Worm (Caenorhabditis elegans): Measurements from ENCODE around the gene npr-10.

Gene npr-10

ce11 chrX:13046324-13046723 is 13.8 kb upstream of the npr-10 start (continued):
- peak; percentile 94 for TF ChIP-seq ceh-19 (GFP tag; optimal IDR thresholded peaks at IDR 0.05)
- peak; percentile 52 for TF ChIP-seq pros-1 (tag; optimal IDR thresholded peaks at IDR 0.05)
- TF ChIP-seq F13H6.1 (tag; optimal IDR thresholded peaks at IDR 0.05), result peak; percentile 88
- peak; percentile 62 for TF ChIP-seq hlh-8 (tag; optimal IDR thresholded peaks at IDR 0.05)
- TF ChIP-seq pqm-1 (tag; optimal IDR thresholded peaks at IDR 0.05), result peak; percentile 75
- peak; percentile 96 for TF ChIP-seq hlh-6 (tag; optimal IDR thresholded peaks at IDR 0.05)
- TF ChIP-seq hlh-15 (tag; optimal IDR thresholded peaks at IDR 0.05), result peak; percentile 42
- TF ChIP-seq pha-2 (tag; optimal IDR thresholded peaks at IDR 0.05), result peak; percentile 87
- TF ChIP-seq pag-3 (tag; optimal IDR thresholded peaks at IDR 0.05; ENCODE audit: borderline replicate concordance), result peak; percentile 67
- peak; percentile 84 for TF ChIP-seq nhr-232 (tag; optimal IDR thresholded peaks at IDR 0.05)
- peak; percentile 28 for TF ChIP-seq fkh-10 (GFP tag; optimal IDR thresholded peaks at IDR 0.05)
- TF ChIP-seq gmeb-2 (tag; optimal IDR thresholded peaks at IDR 0.05), result peak; percentile 94
- TF ChIP-seq nfya-1 (tag; optimal IDR thresholded peaks at IDR 0.05), result peak; percentile 77
- peak; percentile 94 for TF ChIP-seq sox-4 (tag; optimal IDR thresholded peaks at IDR 0.05)
- TF ChIP-seq C08G9.2 (tag; optimal IDR thresholded peaks at IDR 0.05), result peak; percentile 72
- TF ChIP-seq ceh-18 (tag; optimal IDR thresholded peaks at IDR 0.05), result peak; percentile 89
- TF ChIP-seq tbx-7 (tag; optimal IDR thresholded peaks at IDR 0.05), result peak; percentile 36
- peak; percentile 88 for TF ChIP-seq tbx-2 (tag; optimal IDR thresholded peaks at IDR 0.05)
- TF ChIP-seq odd-2 (tag; optimal IDR thresholded peaks at IDR 0.05), result peak; percentile 46
- peak; percentile 74 for TF ChIP-seq ets-4 (tag; optimal IDR thresholded peaks at IDR 0.05)
- TF ChIP-seq npax-4 (tag; optimal IDR thresholded peaks at IDR 0.05), result peak; percentile 71
- peak; percentile 76 for TF ChIP-seq K09A11.1 (tag; optimal IDR thresholded peaks at IDR 0.05; ENCODE audit: insufficient read depth)
- peak; percentile 60 for TF ChIP-seq ceh-9 (tag; optimal IDR thresholded peaks at IDR 0.05)
- TF ChIP-seq lin-11 (tag; optimal IDR thresholded peaks at IDR 0.05), result peak; percentile 82

DNA sequence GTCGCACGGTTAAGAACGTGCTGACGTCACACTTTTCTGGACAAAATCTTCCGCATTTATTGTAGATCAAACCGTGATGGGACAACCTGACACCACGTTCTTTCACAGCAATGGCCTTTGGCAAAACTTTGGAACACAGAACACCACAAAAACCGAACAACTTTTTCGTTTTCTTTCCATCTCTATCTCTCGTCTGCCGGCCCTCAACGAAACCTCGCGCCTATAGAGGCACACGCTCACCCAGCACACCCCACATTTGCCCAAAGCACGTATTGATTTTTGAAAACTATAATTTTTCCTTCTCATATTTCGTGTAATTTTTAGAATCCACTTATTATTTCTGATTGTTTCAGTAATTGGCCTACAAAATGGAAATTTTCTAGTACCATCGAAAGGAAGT is 9.3 kb upstream of the npr-10 start:
- TF ChIP-seq ceh-6 (GFP tag; optimal IDR thresholded peaks at IDR 0.05) (no peak), Y22D7AL.16 (tag; optimal IDR thresholded peaks at IDR 0.05) (no peak), ets-4 (tag; optimal IDR thresholded peaks at IDR 0.05) (no peak), tbx-7 (tag; optimal IDR thresholded peaks at IDR 0.05) (no peak), unc-55 (GFP tag; optimal IDR thresholded peaks at IDR 0.05) (no peak), ceh-22 (tag; optimal IDR thresholded peaks at IDR 0.05) (no peak), sdc-2 (tag; optimal IDR thresholded peaks at IDR 0.05) (no peak), pqm-1 (tag; optimal IDR thresholded peaks at IDR 0.05) (no peak), elt-2 (tag; optimal IDR thresholded peaks at IDR 0.05) (no peak), dve-1 (tag; optimal IDR thresholded peaks at IDR 0.05) (no peak), F13H6.1 (tag; optimal IDR thresholded peaks at IDR 0.05) (no peak), ahr-1 (tag; optimal IDR thresholded peaks at IDR 0.05) (no peak), fkh-10 (GFP tag; optimal IDR thresholded peaks at IDR 0.05) (no peak), nhr-11 (tag; optimal IDR thresholded peaks at IDR 0.05) (no peak), ztf-16 (tag; optimal IDR thresholded peaks at IDR 0.05) (no peak)

DNA sequence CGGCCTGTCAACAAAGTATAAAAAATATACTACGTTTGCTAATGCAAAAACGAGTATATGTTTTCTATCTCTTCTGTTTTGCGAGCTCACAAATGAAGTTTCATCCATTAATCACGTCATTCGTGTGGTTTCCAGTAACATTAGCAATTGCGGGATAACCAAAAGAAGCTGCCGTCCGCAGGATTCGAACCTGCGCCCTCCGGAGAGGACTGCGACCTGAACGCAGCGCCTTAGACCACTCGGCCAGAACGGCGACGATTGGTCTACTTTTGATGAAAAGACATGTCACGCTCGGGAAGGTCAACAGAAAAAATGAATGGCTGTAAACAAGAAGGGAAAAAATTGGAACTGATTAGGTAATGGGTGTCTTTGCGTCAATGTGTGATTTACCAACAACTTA is 6.3 kb upstream of the npr-10 start:
- TF ChIP-seq ceh-18 (tag; optimal IDR thresholded peaks at IDR 0.05) (no peak), fkh-6 (tag; optimal IDR thresholded peaks at IDR 0.05) (no peak), ceh-6 (GFP tag; optimal IDR thresholded peaks at IDR 0.05) (no peak), unc-86 (tag; optimal IDR thresholded peaks at IDR 0.05) (no peak), sdc-2 (tag; optimal IDR thresholded peaks at IDR 0.05) (no peak), ttx-3 (tag; optimal IDR thresholded peaks at IDR 0.05) (no peak), ceh-48 (tag; optimal IDR thresholded peaks at IDR 0.05) (no peak), ceh-2 (tag; optimal IDR thresholded peaks at IDR 0.05) (no peak), elt-2 (tag; optimal IDR thresholded peaks at IDR 0.05) (no peak), tbx-2 (tag; optimal IDR thresholded peaks at IDR 0.05) (no peak), pax-1 (tag; optimal IDR thresholded peaks at IDR 0.05) (no peak), hlh-13 (GFP tag; optimal IDR thresholded peaks at IDR 0.05) (no peak), fax-1 (tag; optimal IDR thresholded peaks at IDR 0.05) (no peak), sox-4 (tag; optimal IDR thresholded peaks at IDR 0.05) (no peak), dve-1 (tag; optimal IDR thresholded peaks at IDR 0.05) (no peak), mec-3 (tag; optimal IDR thresholded peaks at IDR 0.05; ENCODE audit: borderline replicate concordance) (no peak), ceh-24 (tag; optimal IDR thresholded peaks at IDR 0.05) (no peak), ceh-19 (GFP tag; optimal IDR thresholded peaks at IDR 0.05) (no peak)

All from whole organism, late embryonic.